Worm (Caenorhabditis elegans) whole organism, late embryonic: Measurements from ENCODE around the gene T22C8.1.

Source experiments
- ceh-18 ChIP-seq: sonication (generic microtip); optimal IDR thresholded peaks from 2 replicates; lab custom pipeline; 2016; ENCODE audit warnings: missing genetic modification characterization, missing compliant biosample characterization
- ceh-19 ChIP-seq: fragments of 200-800 bp; sonication (Bioruptor generic); optimal IDR thresholded peaks from 2 replicates; lab custom pipeline; 2018; ENCODE audit warnings: mild to moderate bottlenecking, missing genetic modification characterization, missing compliant biosample characterization

ce11 chrII:8642376-8642775 is 29.8 kb downstream of the T22C8.1 start:
- TF ChIP-seq ceh-18 (tag; lab: Kevin White, UChicago) (no peak), ceh-19 (GFP tag; lab: Kevin White, UChicago) (no peak)
